Fruit fly (Drosophila melanogaster): ENCODE measurements around the gene Obp18a.

Obp18a gene

DNA sequence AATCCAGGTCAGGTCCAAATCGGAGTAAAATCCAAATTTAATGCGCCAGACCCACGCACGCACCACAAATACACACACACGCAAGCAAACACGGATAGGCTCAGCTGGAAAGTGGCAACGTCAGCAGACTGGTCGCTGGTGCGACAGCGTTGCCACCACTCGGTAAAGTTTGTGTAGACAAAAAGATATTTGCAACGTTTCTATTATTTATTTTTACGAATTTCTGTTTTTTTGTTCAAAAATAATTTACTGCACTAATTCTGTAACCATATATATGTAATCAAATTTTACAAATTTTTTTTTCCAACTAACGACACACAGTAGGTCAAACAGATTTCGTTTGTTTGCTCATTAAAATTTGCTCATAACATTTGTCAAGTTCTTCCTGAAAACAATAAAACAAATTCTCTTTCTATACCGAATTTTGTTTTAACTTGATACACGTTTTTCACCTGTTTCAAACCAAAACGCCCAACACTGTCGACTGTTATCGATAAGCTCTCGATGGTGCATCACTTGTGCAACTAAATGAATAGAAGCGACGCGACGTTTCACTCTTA, 44.1 kb upstream of the Obp18a start, which contains the start of the genes CG7556 and CG7453 (continued):
- TF ChIP-seq Neu2 (GFP tag; optimal IDR thresholded peaks at IDR 0.05; ENCODE audit: borderline replicate concordance) (no peak), chm (GFP tag; IDR thresholded peaks at IDR 0.05) (no peak), CG13123 (GFP tag; optimal IDR thresholded peaks at IDR 0.05) (peak; percentile 14), twi (tag; optimal IDR thresholded peaks at IDR 0.05) (peak; percentile 49), nmo (GFP tag; optimal IDR thresholded peaks at IDR 0.05) (peak; percentile 80), sob (GFP tag; IDR thresholded peaks at IDR 0.05) (peak; percentile 77), CG3163 (GFP tag; optimal IDR thresholded peaks at IDR 0.05) (peak; percentile 46), Drgx (GFP tag; IDR thresholded peaks at IDR 0.05) (peak; percentile 32; the same call in 1 of the 2 replicates), fu2 (GFP tag; optimal IDR thresholded peaks at IDR 0.05) (peak; percentile 79), Blimp-1 (GFP tag; optimal IDR thresholded peaks at IDR 0.05) (peak; percentile 61), CG6689 (GFP tag; IDR thresholded peaks at IDR 0.05) (peak; percentile 76), Hsf (GFP tag; optimal IDR thresholded peaks at IDR 0.05) (peak; percentile 78), CG9215 (GFP tag; IDR thresholded peaks at IDR 0.05) (peak; percentile 64), Fer3 (tag; optimal IDR thresholded peaks at IDR 0.05) (peak; percentile 54), CG6765 (GFP tag; optimal IDR thresholded peaks at IDR 0.05) (no peak), NK7.1 (GFP tag; optimal IDR thresholded peaks at IDR 0.05) (peak; percentile 50), CG1602 (GFP tag; optimal IDR thresholded peaks at IDR 0.05) (peak; percentile 70), CG3838 (GFP tag; optimal IDR thresholded peaks at IDR 0.05) (peak; percentile 14), tx (GFP tag; optimal IDR thresholded peaks at IDR 0.05) (peak; percentile 82), sc (optimal IDR thresholded peaks at IDR 0.05) (no peak), sc (GFP tag; optimal IDR thresholded peaks at IDR 0.05) (peak; percentile 46), her (GFP tag; optimal IDR thresholded peaks at IDR 0.05) (peak; percentile 40), salm (tag; optimal IDR thresholded peaks at IDR 0.05) (no peak), tna (GFP tag; IDR thresholded peaks at IDR 0.05; ENCODE audit: partially characterized antibody) (no peak), Scr (GFP tag; IDR thresholded peaks at IDR 0.05; ENCODE audit: partially characterized antibody) (no peak), danr (GFP tag; IDR thresholded peaks at IDR 0.05) (0 out of 2 replicates have a peak, but pooled peaks have one; percentile 5), CG4820 (GFP tag; optimal IDR thresholded peaks at IDR 0.05) (peak; percentile 60), Gsc (GFP tag; IDR thresholded peaks at IDR 0.05) (no peak), vnd (GFP tag; IDR thresholded peaks at IDR 0.05; ENCODE audit: partially characterized antibody) (no peak), CG6254 (GFP tag; optimal IDR thresholded peaks at IDR 0.05) (no peak), mirr (GFP tag; optimal IDR thresholded peaks at IDR 0.05) (no peak), Aef1 (GFP tag; IDR thresholded peaks at IDR 0.05) (peak; percentile 55), Sry-β (GFP tag; optimal IDR thresholded peaks at IDR 0.05) (peak; percentile 92), CG17568 (GFP tag; optimal IDR thresholded peaks at IDR 0.05) (peak; percentile 44), br (optimal IDR thresholded peaks at IDR 0.05) (no peak), CG32767 (GFP tag; IDR thresholded peaks at IDR 0.05) (peak; percentile 43; the same call in 1 of the 2 replicates), repo (GFP tag; optimal IDR thresholded peaks at IDR 0.05) (peak; percentile 55), CG12155 (GFP tag; optimal IDR thresholded peaks at IDR 0.05) (peak; percentile 65), gro (GFP tag; optimal IDR thresholded peaks at IDR 0.05) (peak; percentile 66), Xrp1 (GFP tag; IDR thresholded peaks at IDR 0.05) (peak; percentile 67), pfk (GFP tag; optimal IDR thresholded peaks at IDR 0.05) (no peak), knrl (GFP tag; IDR thresholded peaks at IDR 0.05; ENCODE audit: partially characterized antibody) (no peak), CG15514 (GFP tag; optimal IDR thresholded peaks at IDR 0.05) (peak; percentile 65), zen2 (GFP tag; IDR thresholded peaks at IDR 0.05; ENCODE audit: partially characterized antibody) (no peak), CG17186 (GFP tag; optimal IDR thresholded peaks at IDR 0.05) (peak; percentile 23), CG6272 (GFP tag; IDR thresholded peaks at IDR 0.05) (peak; percentile 63; the same call in 1 of the 2 replicates), Elba2 (GFP tag; optimal IDR thresholded peaks at IDR 0.05) (no peak), CG8290 (GFP tag; optimal IDR thresholded peaks at IDR 0.05) (peak; percentile 52), CG8290 (tag; optimal IDR thresholded peaks at IDR 0.05) (peak in 1 of 2 experiments; percentile 27), hkb (optimal IDR thresholded peaks at IDR 0.05) (no peak), hkb (GFP tag; IDR thresholded peaks at IDR 0.05) (peak; percentile 58; the same call in 1 of the 2 replicates)
